Worm (Caenorhabditis elegans) whole organism, L3 larva: Measurements from ENCODE around the gene ltd-1.

ENCODE experiments used
- R02D3.7 ChIP-seq: fragments of 150-350 bp; optimal IDR thresholded peaks from 2 replicates; lab custom pipeline; 2014; ENCODE audit warnings: missing biosample characterization, missing genetic modification characterization
- ZK546.5 ChIP-seq: sonication (generic microtip); optimal IDR thresholded peaks from 2 replicates; lab custom pipeline; 2017; ENCODE audit warnings: missing biosample characterization, missing genetic modification characterization
- aly-2 ChIP-seq: fragments of 150-350 bp; optimal IDR thresholded peaks from 2 replicates; lab custom pipeline; 2014; ENCODE audit warnings: missing biosample characterization, missing genetic modification characterization
- ceh-16 ChIP-seq: sonication (generic microtip); optimal IDR thresholded peaks from 2 replicates; lab custom pipeline; 2017; ENCODE audit warnings: missing biosample characterization, missing genetic modification characterization
- ceh-28 ChIP-seq: fragments of 150-350 bp; optimal IDR thresholded peaks from 2 replicates; lab custom pipeline; 2014; ENCODE audit warnings: missing biosample characterization, missing genetic modification reagents, missing genetic modification characterization
- ceh-82 ChIP-seq: fragments of 150-350 bp; optimal IDR thresholded peaks from 2 replicates; lab custom pipeline; 2014; ENCODE audit warnings: missing biosample characterization, missing genetic modification characterization
- ceh-9 ChIP-seq: sonication (generic microtip); optimal IDR thresholded peaks from 2 replicates; lab custom pipeline; 2018; ENCODE audit warnings: missing biosample characterization, missing genetic modification characterization
- egl-27 ChIP-seq: sonication (generic microtip); optimal IDR thresholded peaks from 4 replicates; lab custom pipeline; 2017; ENCODE audit warnings: missing biosample characterization, missing genetic modification reagents, missing genetic modification characterization
- egl-5 ChIP-seq: fragments of 150-350 bp; optimal IDR thresholded peaks from 2 replicates; lab custom pipeline; 2017; ENCODE audit warnings: missing biosample characterization, missing genetic modification reagents, missing genetic modification characterization, inconsistent platforms
- elt-1 ChIP-seq: fragments of 150-350 bp; optimal IDR thresholded peaks from 2 replicates; lab custom pipeline; 2014; ENCODE audit warnings: missing biosample characterization, missing genetic modification characterization
- elt-2 ChIP-seq: sonication (generic microtip); optimal IDR thresholded peaks from 2 replicates; lab custom pipeline; 2016; ENCODE audit warnings: missing genetic modification reagents, mild to moderate bottlenecking, missing genetic modification characterization, missing compliant biosample characterization
- fkh-10 ChIP-seq: sonication (generic microtip); optimal IDR thresholded peaks from 2 replicates; lab custom pipeline; 2017; ENCODE audit warnings: missing biosample characterization, missing genetic modification reagents, missing genetic modification characterization
- fos-1 ChIP-seq: fragments of 150-350 bp; optimal IDR thresholded peaks from 2 replicates; lab custom pipeline; 2014; ENCODE audit warnings: missing biosample characterization, missing genetic modification characterization
- jun-1 ChIP-seq: fragments of 150-350 bp; optimal IDR thresholded peaks from 2 replicates; lab custom pipeline; 2014; ENCODE audit warnings: missing biosample characterization, missing genetic modification reagents, missing genetic modification characterization
- lin-15B ChIP-seq: fragments of 150-350 bp; optimal IDR thresholded peaks from 2 replicates; lab custom pipeline; 2014; ENCODE audit warnings: missing biosample characterization, missing genetic modification characterization
- lin-39 ChIP-seq: fragments of 150-350 bp; optimal IDR thresholded peaks from 2 replicates; lab custom pipeline; 2018; ENCODE audit warnings: missing biosample characterization, missing genetic modification reagents, missing genetic modification characterization
- lsy-12 ChIP-seq: sonication (generic microtip); optimal IDR thresholded peaks from 2 replicates; lab custom pipeline; 2016; ENCODE audit warnings: mild to moderate bottlenecking, missing genetic modification characterization, missing compliant biosample characterization
- mdl-1 ChIP-seq: fragments of 150-350 bp; optimal IDR thresholded peaks from 2 replicates; lab custom pipeline; 2014; ENCODE audit warnings: missing biosample characterization, missing genetic modification characterization
- mml-1 ChIP-seq: fragments of 150-350 bp; sonication (generic microtip); optimal IDR thresholded peaks from 3 replicates; lab custom pipeline; 2014; ENCODE audit warnings: missing biosample characterization, missing genetic modification characterization
- nfya-1 ChIP-seq: sonication (generic microtip); optimal IDR thresholded peaks from 2 replicates; lab custom pipeline; 2017; ENCODE audit warnings: missing genetic modification characterization, mild to moderate bottlenecking, missing compliant biosample characterization, antibody characterized with exemption, moderate library complexity; ENCODE audit not compliant: insufficient read depth
- nhr-11 ChIP-seq: fragments of 150-350 bp; optimal IDR thresholded peaks from 2 replicates; lab custom pipeline; 2014; ENCODE audit warnings: missing biosample characterization, missing genetic modification characterization
- nhr-12 ChIP-seq: fragments of 150-350 bp; optimal IDR thresholded peaks from 2 replicates; lab custom pipeline; 2014; ENCODE audit warnings: missing biosample characterization, missing genetic modification characterization
- nhr-23 ChIP-seq: fragments of 150-350 bp; optimal IDR thresholded peaks from 2 replicates; lab custom pipeline; 2014; ENCODE audit warnings: missing biosample characterization, missing genetic modification reagents, missing genetic modification characterization
- nhr-25 ChIP-seq: sonication (generic microtip); optimal IDR thresholded peaks from 2 replicates; lab custom pipeline; 2017; ENCODE audit warnings: missing biosample characterization, missing genetic modification characterization
- nhr-67 ChIP-seq: fragments of 150-350 bp; optimal IDR thresholded peaks from 2 replicates; lab custom pipeline; 2014; ENCODE audit warnings: missing biosample characterization, missing genetic modification characterization
- nhr-76 ChIP-seq: fragments of 150-350 bp; sonication (generic microtip); optimal IDR thresholded peaks from 5 replicates; lab custom pipeline; 2014; ENCODE audit warnings: missing biosample characterization, missing genetic modification characterization
- pha-4 ChIP-seq: fragments of 150-350 bp; optimal IDR thresholded peaks from 2 replicates; lab custom pipeline; 2014; ENCODE audit warnings: missing biosample characterization, missing genetic modification reagents, missing genetic modification characterization
- pqm-1 ChIP-seq: fragments of 150-350 bp; optimal IDR thresholded peaks from 2 replicates; lab custom pipeline; 2017; ENCODE audit warnings: missing biosample characterization, missing genetic modification characterization, inconsistent platforms
- sea-2 ChIP-seq: fragments of 150-350 bp; sonication (generic microtip); optimal IDR thresholded peaks from 4 replicates; lab custom pipeline; 2014; ENCODE audit warnings: missing biosample characterization, missing genetic modification reagents, missing genetic modification characterization
- skn-1 ChIP-seq: fragments of 150-350 bp; optimal IDR thresholded peaks from 2 replicates; lab custom pipeline; 2014; ENCODE audit warnings: missing biosample characterization, missing genetic modification characterization
- snpc-4 ChIP-seq: fragments of 150-350 bp; optimal IDR thresholded peaks from 2 replicates; lab custom pipeline; 2014; ENCODE audit warnings: missing biosample characterization, missing genetic modification characterization
- unc-39 ChIP-seq: sonication (generic microtip); optimal IDR thresholded peaks from 4 replicates; lab custom pipeline; 2017; ENCODE audit warnings: missing biosample characterization, missing genetic modification characterization
- unc-62 ChIP-seq: fragments of 150-350 bp; sonication (generic microtip); optimal IDR thresholded peaks from 4 replicates; lab custom pipeline; 2014; ENCODE audit warnings: missing biosample characterization, missing genetic modification reagents, missing genetic modification characterization
- ztf-11 ChIP-seq: fragments of 150-350 bp; optimal IDR thresholded peaks from 2 replicates; lab custom pipeline; 2014; ENCODE audit warnings: missing biosample characterization, missing genetic modification characterization
- ztf-4 ChIP-seq: fragments of 150-350 bp; optimal IDR thresholded peaks from 2 replicates; lab custom pipeline; 2014; ENCODE audit warnings: missing biosample characterization, missing genetic modification characterization

Gene ltd-1

DNA sequence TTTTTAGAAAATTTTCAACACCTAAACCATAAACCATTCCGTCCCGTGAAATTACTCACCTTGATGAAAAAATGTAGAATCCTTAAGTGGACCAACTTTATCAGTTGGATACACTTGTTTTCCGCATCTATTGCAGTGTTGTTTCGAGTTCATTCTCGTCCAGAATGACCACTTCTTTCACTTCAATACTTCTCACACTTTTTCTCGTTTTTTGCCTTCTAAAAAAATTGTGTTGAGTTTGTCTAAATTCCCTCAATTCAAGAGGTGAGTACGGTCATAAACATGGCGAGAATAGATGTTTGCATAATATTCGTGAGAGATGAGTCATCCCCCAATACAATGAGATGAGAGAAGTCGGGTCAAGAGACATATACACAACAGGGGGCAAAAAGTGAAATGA, at the start of gene ltd-1:
TSS of gene ltd-1 (minus strand) at position 218 of the 400 bp plus-strand sequence.
- TF ChIP-seq R02D3.7 (tag; lab: Kevin White, UChicago): no peak
- TF ChIP-seq nhr-67 (tag; lab: Kevin White, UChicago): no peak
- TF ChIP-seq ceh-82 (tag; lab: Kevin White, UChicago): no peak
- no peak for TF ChIP-seq mdl-1
- TF ChIP-seq aly-2 (tag; lab: Kevin White, UChicago): no peak
- TF ChIP-seq lsy-12: no peak
- TF ChIP-seq fkh-10 (GFP tag; lab: Kevin White, UChicago): no peak
- TF ChIP-seq snpc-4 (tag; lab: Kevin White, UChicago): no peak
- TF ChIP-seq nhr-25 (tag; lab: Kevin White, UChicago): no peak
- TF ChIP-seq egl-27 (tag; lab: Kevin White, UChicago): no peak
- TF ChIP-seq jun-1 (tag; lab: Kevin White, UChicago): no peak
- TF ChIP-seq nhr-11: no peak
- no peak for TF ChIP-seq pqm-1

DNA sequence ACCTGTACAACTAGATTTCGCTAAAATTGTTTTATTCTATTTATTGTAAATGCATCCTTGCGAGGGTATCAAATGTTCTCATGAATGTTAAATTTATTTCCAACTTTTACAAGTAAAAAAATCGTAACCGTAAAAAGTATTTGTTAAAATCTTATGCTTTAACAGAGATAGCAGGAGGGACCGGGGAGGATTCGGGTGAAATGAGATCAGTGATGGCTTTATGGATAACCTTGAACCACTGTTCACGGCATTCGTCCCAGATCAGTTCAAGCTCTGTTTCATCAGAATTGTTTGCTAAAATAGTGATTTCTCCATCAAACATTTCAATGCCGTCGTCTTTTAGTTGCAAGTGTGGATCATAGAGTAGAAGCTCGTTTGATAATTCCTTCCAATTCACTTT, 48.6 kb upstream of the ltd-1 start:
- TF ChIP-seq lin-39 (tag; lab: Kevin White, UChicago) (no peak), aly-2 (tag; lab: Kevin White, UChicago) (no peak), nhr-76 (tag; lab: Kevin White, UChicago) (no peak)

DNA sequence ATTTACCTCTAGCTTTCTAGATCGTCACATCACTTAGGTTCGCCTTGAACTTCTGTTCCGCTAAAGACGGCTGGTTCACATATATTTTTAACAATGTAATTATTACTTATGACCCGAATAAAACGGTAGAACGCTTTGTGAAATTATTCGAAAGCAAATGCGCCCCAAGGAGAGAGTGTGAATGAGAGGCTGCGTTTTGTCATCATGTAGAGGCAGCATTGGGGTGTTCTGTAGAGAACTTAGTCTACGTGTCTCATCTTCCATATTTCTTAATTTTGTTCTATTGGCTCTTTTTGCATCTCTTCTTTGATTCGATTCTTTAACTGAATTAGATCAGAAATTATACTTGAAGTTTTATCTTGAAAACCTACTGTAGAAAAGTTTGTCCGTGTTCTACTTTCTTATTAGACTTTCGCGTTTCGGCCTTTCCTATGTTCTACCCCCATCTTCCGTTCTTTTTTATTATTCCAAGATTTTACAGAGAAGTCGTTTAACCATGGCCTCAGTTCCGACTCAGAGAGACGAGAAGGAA, 45.5 kb upstream of the ltd-1 start, which contains the start of gene cdc-48.2:
TSS of gene cdc-48.2 (plus strand) at position 482 of the 532 bp plus-strand sequence.
- TF ChIP-seq egl-27 (tag; lab: Kevin White, UChicago) (no peak), nfya-1 (peak; percentile 27), ceh-28 (tag; lab: Kevin White, UChicago) (no peak), lin-39 (tag; lab: Kevin White, UChicago) (no peak), ZK546.5 (tag; lab: Kevin White, UChicago) (no peak), ztf-4 (no peak), elt-1 (tag; lab: Kevin White, UChicago) (no peak), nhr-23 (tag; lab: Kevin White, UChicago) (no peak), nhr-11 (no peak), lin-15B (tag; lab: Kevin White, UChicago) (peak; percentile 34), fos-1 (no peak), unc-39 (no peak), sea-2 (GFP tag; lab: Kevin White, UChicago) (no peak), unc-62 (no peak), ceh-9 (no peak), ceh-82 (tag; lab: Kevin White, UChicago) (no peak), elt-2 (no peak), skn-1 (tag; lab: Kevin White, UChicago) (peak; percentile 90), mml-1 (tag; lab: Kevin White, UChicago) (no peak), nhr-12 (tag; lab: Kevin White, UChicago) (no peak), fkh-10 (GFP tag; lab: Kevin White, UChicago) (no peak), nhr-67 (tag; lab: Kevin White, UChicago) (no peak), ceh-16 (tag; lab: Kevin White, UChicago) (no peak), ztf-11 (no peak), nhr-25 (tag; lab: Kevin White, UChicago) (no peak), pha-4 (tag; lab: Kevin White, UChicago) (peak; percentile 2)

DNA sequence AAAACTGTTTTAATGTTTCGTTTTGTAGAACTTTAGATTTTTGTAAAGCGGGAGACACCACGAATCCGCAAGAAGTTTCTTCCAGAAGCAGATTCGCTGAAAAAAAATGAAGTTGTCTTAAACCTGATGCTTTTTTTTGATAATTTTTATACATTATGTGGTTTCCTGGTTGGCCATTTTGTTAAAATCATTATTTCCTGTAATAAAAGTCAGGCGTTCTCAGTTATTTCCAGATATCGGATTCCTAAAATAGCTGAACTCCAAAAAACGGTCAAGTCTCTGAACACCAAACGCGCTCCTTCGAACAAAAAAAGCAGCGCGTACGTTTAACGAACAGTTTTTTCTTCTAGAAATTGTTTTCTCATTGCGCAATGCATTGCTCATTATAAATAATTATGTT, 44.8 kb upstream of the ltd-1 start:
- TF ChIP-seq nhr-25 (tag; lab: Kevin White, UChicago): peak; percentile 16
- no peak for TF ChIP-seq ceh-16 (tag; lab: Kevin White, UChicago)
- TF ChIP-seq snpc-4 (tag; lab: Kevin White, UChicago): peak; percentile 14
- TF ChIP-seq skn-1 (tag; lab: Kevin White, UChicago): no peak
- TF ChIP-seq egl-5 (tag; lab: Kevin White, UChicago): no peak
- no peak for TF ChIP-seq elt-2
- peak; percentile 31 for TF ChIP-seq lin-15B (tag; lab: Kevin White, UChicago)
- peak; percentile 53 for TF ChIP-seq pha-4 (tag; lab: Kevin White, UChicago)
- TF ChIP-seq nfya-1: peak; percentile 26
- no peak for TF ChIP-seq egl-27 (tag; lab: Kevin White, UChicago)
